Fruit fly (Drosophila melanogaster): ENCODE results near the gene prg.
A peak's percentile ranks its signal among the peaks of the same experiment; 100 is the strongest.

The prg gene

DNA sequence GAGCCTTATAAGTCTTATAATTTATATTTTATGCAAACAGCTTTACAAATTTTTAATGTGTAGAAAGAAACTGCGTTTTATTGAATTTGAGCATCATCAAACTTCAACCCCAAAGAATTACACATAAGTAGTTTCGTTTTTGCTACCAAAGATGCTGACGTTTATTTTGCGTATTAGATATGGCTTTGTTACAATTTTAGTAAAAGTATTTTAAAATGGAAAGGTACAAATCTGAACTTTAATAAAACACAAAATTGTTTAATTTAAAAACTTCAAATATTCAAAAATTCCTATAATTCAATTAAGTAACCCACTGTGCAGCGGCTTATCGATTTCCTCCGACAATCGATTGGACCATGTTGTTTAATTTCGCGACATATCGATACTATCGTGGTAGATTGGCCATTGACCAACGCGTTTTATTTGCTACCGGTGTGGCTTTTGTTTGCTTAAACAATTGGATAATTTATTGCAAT, at the start of gene prg:
Gene prg, plus strand, starts transcription at position 382 of the 476 bp plus-strand sequence.
- TF ChIP-seq CG6276 (GFP tag; optimal IDR thresholded peaks at IDR 0.05) (peak; percentile 41), Sox14 (GFP tag; optimal IDR thresholded peaks at IDR 0.05) (peak; percentile 70), esn (GFP tag; optimal IDR thresholded peaks at IDR 0.05) (peak; percentile 70), pdm3 (GFP tag; optimal IDR thresholded peaks at IDR 0.05) (peak; percentile 64), CG8319 (GFP tag; optimal IDR thresholded peaks at IDR 0.05) (no peak), CG3032 (tag; optimal IDR thresholded peaks at IDR 0.05) (peak; percentile 41), Eip75B (GFP tag; optimal IDR thresholded peaks at IDR 0.05) (peak; percentile 77), dsx (GFP tag; optimal IDR thresholded peaks at IDR 0.05; ENCODE audit: poor library complexity, severe bottlenecking) (peak; percentile 38), salr (GFP tag; optimal IDR thresholded peaks at IDR 0.05) (peak in 1 of 2 experiments; percentile 2), CG10669 (GFP tag; optimal IDR thresholded peaks at IDR 0.05) (peak; percentile 46), eg (GFP tag; IDR thresholded peaks at IDR 0.05) (peak; percentile 68), svp (GFP tag) (peak; percentile 90), CG4318 (GFP tag; optimal IDR thresholded peaks at IDR 0.05) (peak; percentile 51), Ets96B (tag; optimal IDR thresholded peaks at IDR 0.05) (peak; percentile 67), Sox15 (GFP tag; optimal IDR thresholded peaks at IDR 0.05) (no peak), fkh (GFP tag; optimal IDR thresholded peaks at IDR 0.05) (peak; percentile 75), lz (GFP tag; optimal IDR thresholded peaks at IDR 0.05) (peak; percentile 51), CG31627 (GFP tag; optimal IDR thresholded peaks at IDR 0.05) (peak; percentile 63), spab (GFP tag; optimal IDR thresholded peaks at IDR 0.05) (no peak), CG6792 (GFP tag; optimal IDR thresholded peaks at IDR 0.05) (peak; percentile 51), CG11762 (GFP tag; optimal IDR thresholded peaks at IDR 0.05; ENCODE audit: insufficient read depth) (no peak), fd59A (GFP tag; optimal IDR thresholded peaks at IDR 0.05) (no peak), CG7368 (GFP tag; optimal IDR thresholded peaks at IDR 0.05) (peak; percentile 17), topi (GFP tag; optimal IDR thresholded peaks at IDR 0.05) (peak; percentile 75), Met (GFP tag; optimal IDR thresholded peaks at IDR 0.05) (peak; percentile 77), CG11902 (GFP tag; optimal IDR thresholded peaks at IDR 0.05) (peak; percentile 49), Hr39 (GFP tag; optimal IDR thresholded peaks at IDR 0.05) (peak; percentile 52), vri (GFP tag; optimal IDR thresholded peaks at IDR 0.05) (peak; percentile 19), CG11294 (GFP tag; IDR thresholded peaks at IDR 0.05) (0 out of 2 replicates have a peak, but pooled peaks have one; percentile 16), CG16779 (tag; optimal IDR thresholded peaks at IDR 0.05) (peak; percentile 9), CG34406 (GFP tag; optimal IDR thresholded peaks at IDR 0.05) (peak; percentile 52), CG6163 (GFP tag; IDR thresholded peaks at IDR 0.05) (peak; percentile 42), net (GFP tag; optimal IDR thresholded peaks at IDR 0.05) (peak; percentile 49), Eip78C (GFP tag) (peak; percentile 90), CG1621 (tag; optimal IDR thresholded peaks at IDR 0.05) (peak; percentile 2), CG3919 (GFP tag; optimal IDR thresholded peaks at IDR 0.05) (peak; percentile 75), Lpt (GFP tag; optimal IDR thresholded peaks at IDR 0.05) (peak; percentile 18), Smox (GFP tag; optimal IDR thresholded peaks at IDR 0.05) (peak; percentile 73), dac (GFP tag; optimal IDR thresholded peaks at IDR 0.05) (no peak), CG15336 (GFP tag; IDR thresholded peaks at IDR 0.05) (peak; percentile 49; the same call in 1 of the 2 replicates), Hr38 (GFP tag; optimal IDR thresholded peaks at IDR 0.05) (no peak), CG6808 (GFP tag; optimal IDR thresholded peaks at IDR 0.05) (peak; percentile 21), OdsH (GFP tag; optimal IDR thresholded peaks at IDR 0.05) (peak; percentile 64), ss (GFP tag; optimal IDR thresholded peaks at IDR 0.05) (peak; percentile 7 to 54), CG10631 (GFP tag; optimal IDR thresholded peaks at IDR 0.05) (peak; percentile 53), Eip93F (GFP tag; optimal IDR thresholded peaks at IDR 0.05) (peak; percentile 51), CG8632 (GFP tag; optimal IDR thresholded peaks at IDR 0.05) (peak; percentile 58), Sox102F (GFP tag; optimal IDR thresholded peaks at IDR 0.05) (peak; percentile 58), Hr4 (GFP tag; optimal IDR thresholded peaks at IDR 0.05) (peak; percentile 77), Ets21C (GFP tag; optimal IDR thresholded peaks at IDR 0.05) (peak; percentile 45), CG8119 (GFP tag; IDR thresholded peaks at IDR 0.05) (peak; percentile 56; the same call in 1 of the 3 replicates), CG32006 (GFP tag; optimal IDR thresholded peaks at IDR 0.05) (peak; percentile 54)
